Fruit fly (Drosophila melanogaster) whole organism, embryonic: Measurements from ENCODE around the gene mRpL55.

ENCODE experiments used
- Bgb ChIP-seq: fragments of 200-800 bp; sonication (Bioruptor generic); IDR thresholded peaks from 2 replicates; pipeline ENCODE4 v1.3.6; 2022; ENCODE audit warnings: missing biosample characterization, missing genetic modification characterization; ENCODE audit not compliant: partially characterized antibody
- CG10209 ChIP-seq: fragments of 200-800 bp; sonication (Bioruptor generic); optimal IDR thresholded peaks from 3 replicates; lab custom pipeline; 2017; ENCODE audit warnings: missing biosample characterization, mild to moderate bottlenecking, missing genetic modification characterization, missing genetic modification reagents
- CG10959 ChIP-seq: fragments of 200-800 bp; sonication (Bioruptor generic); IDR thresholded peaks from 2 replicates; pipeline ENCODE4 v1.3.6; 2022; ENCODE audit warnings: missing biosample characterization, missing genetic modification characterization
- CG1233 ChIP-seq: fragments of 200-800 bp; sonication (Bioruptor generic); optimal IDR thresholded peaks from 4 replicates; lab custom pipeline; 2018; ENCODE audit warnings: missing biosample characterization, mild to moderate bottlenecking, missing genetic modification characterization
- CG12769 ChIP-seq: fragments of 200-800 bp; sonication (Bioruptor generic); optimal IDR thresholded peaks from 2 replicates; lab custom pipeline; 2019; ENCODE audit warnings: missing biosample characterization, mild to moderate bottlenecking, missing genetic modification characterization, moderate library complexity
- CG13775 ChIP-seq: fragments of 200-800 bp; sonication (Bioruptor generic); optimal IDR thresholded peaks from 3 replicates; lab custom pipeline; 2017; ENCODE audit warnings: missing biosample characterization, mild to moderate bottlenecking, missing genetic modification characterization
- CG14441 ChIP-seq: fragments of 200-800 bp; sonication (Bioruptor generic); IDR thresholded peaks from 2 replicates; pipeline ENCODE4 v1.3.6; 2022; ENCODE audit warnings: missing biosample characterization, missing genetic modification characterization
- CG14965 ChIP-seq: fragments of 200-800 bp; sonication (Bioruptor generic); optimal IDR thresholded peaks from 2 replicates; lab custom pipeline; 2016; ENCODE audit warnings: missing biosample characterization, missing genetic modification characterization, borderline replicate concordance
- CG15696 ChIP-seq: fragments of 200-800 bp; sonication (Bioruptor generic); optimal IDR thresholded peaks from 2 replicates; lab custom pipeline; 2019; ENCODE audit warnings: missing biosample characterization, mild to moderate bottlenecking, missing genetic modification characterization, moderate library complexity
- CG17361 ChIP-seq: fragments of 200-800 bp; sonication (Bioruptor generic); IDR thresholded peaks from 3 replicates; pipeline ENCODE4 v1.3.6; 2022; ENCODE audit warnings: missing biosample characterization, missing genetic modification characterization
- CG17829 ChIP-seq: fragments of 200-800 bp; optimal IDR thresholded peaks from 2 replicates; lab custom pipeline; 2019; ENCODE audit warnings: missing biosample characterization, mild to moderate bottlenecking, missing genetic modification characterization, moderate library complexity
- CG2199 ChIP-seq: fragments of 200-800 bp; sonication (Bioruptor generic); IDR thresholded peaks from 3 replicates; pipeline ENCODE4 v1.3.6; 2022; ENCODE audit warnings: missing biosample characterization, missing genetic modification characterization
- CG2678 ChIP-seq: fragments of 200-800 bp; sonication (Bioruptor generic); optimal IDR thresholded peaks from 3 replicates; lab custom pipeline; 2019; ENCODE audit warnings: missing biosample characterization, mild to moderate bottlenecking, missing genetic modification characterization, moderate library complexity
- CG32767 ChIP-seq: fragments of 200-800 bp; sonication (Bioruptor generic); IDR thresholded peaks from 2 replicates; pipeline ENCODE4 v1.3.6; 2022; ENCODE audit warnings: missing biosample characterization, missing genetic modification characterization
- CG3281 ChIP-seq: fragments of 200-800 bp; sonication (Bioruptor generic); optimal IDR thresholded peaks from 3 replicates; lab custom pipeline; 2017; ENCODE audit warnings: missing biosample characterization, mild to moderate bottlenecking, missing genetic modification characterization
- CG5180 ChIP-seq: fragments of 200-800 bp; sonication (Bioruptor generic); optimal IDR thresholded peaks from 3 replicates; lab custom pipeline; 2017; ENCODE audit warnings: missing biosample characterization, missing genetic modification characterization, mild to moderate bottlenecking, moderate library complexity, missing genetic modification reagents
- CG7271 ChIP-seq: fragments of 200-800 bp; sonication (Bioruptor generic); optimal IDR thresholded peaks from 2 replicates; lab custom pipeline; 2018; ENCODE audit warnings: missing biosample characterization, mild to moderate bottlenecking, missing genetic modification characterization, moderate library complexity
- CG8290 ChIP-seq, 3 experiments: fragments of 200-800 bp; sonication (Bioruptor generic); optimal IDR thresholded peaks; 2 replicates each; lab custom pipeline; 2016 to 2019; ENCODE audit warnings: missing biosample characterization in 3 of 3, missing genetic modification characterization in 3 of 3, mild to moderate bottlenecking in 2 of 3, moderate library complexity in 1 of 3
- CG9727 ChIP-seq: fragments of 200-800 bp; sonication (Bioruptor generic); optimal IDR thresholded peaks from 3 replicates; lab custom pipeline; 2017; ENCODE audit warnings: missing biosample characterization, mild to moderate bottlenecking, missing genetic modification characterization
- D19A ChIP-seq: fragments of 200-800 bp; optimal IDR thresholded peaks from 3 replicates; lab custom pipeline; 2019; ENCODE audit warnings: missing biosample characterization, mild to moderate bottlenecking, missing genetic modification characterization, moderate library complexity
- D19B ChIP-seq: fragments of 200-800 bp; sonication (Bioruptor generic); optimal IDR thresholded peaks from 2 replicates; lab custom pipeline; 2017; ENCODE audit warnings: missing biosample characterization, mild to moderate bottlenecking, missing genetic modification characterization
- Dbx ChIP-seq: fragments of 200-800 bp; sonication (Bioruptor generic); IDR thresholded peaks from 3 replicates; pipeline ENCODE4 v1.3.6; 2022; ENCODE audit warnings: missing biosample characterization, missing genetic modification characterization
- Dp ChIP-seq: fragments of 200-800 bp; sonication (Bioruptor generic); optimal IDR thresholded peaks from 2 replicates; lab custom pipeline; 2018; ENCODE audit warnings: missing biosample characterization, mild to moderate bottlenecking, missing genetic modification characterization, moderate library complexity
- Eip74EF ChIP-seq, 2 experiments: fragments of 200-800 bp in 1 of 2; fragments of >200 bp in 1 of 2; sonication (Bioruptor generic) in 1 of 2; optimal IDR thresholded peaks; 2 replicates each; lab custom pipeline; 2017 to 2019; ENCODE audit warnings: missing biosample characterization in 2 of 2, missing genetic modification characterization in 2 of 2, mild to moderate bottlenecking in 1 of 2, moderate library complexity in 1 of 2
- MESR4 ChIP-seq: fragments of 200-800 bp; sonication (Bioruptor generic); optimal IDR thresholded peaks from 2 replicates; lab custom pipeline; 2018; ENCODE audit warnings: missing biosample characterization, mild to moderate bottlenecking, missing genetic modification characterization, moderate library complexity
- NC2α ChIP-seq: fragments of 200-800 bp; sonication (Bioruptor generic); optimal IDR thresholded peaks from 2 replicates; lab custom pipeline; 2016; ENCODE audit warnings: missing biosample characterization, missing genetic modification characterization
- NK7.1 ChIP-seq: fragments of 200-800 bp; sonication (Bioruptor generic); optimal IDR thresholded peaks from 3 replicates; lab custom pipeline; 2016; ENCODE audit warnings: missing biosample characterization, missing genetic modification characterization
- NfI ChIP-seq: fragments of 200-800 bp; sonication (Bioruptor generic); optimal IDR thresholded peaks from 3 replicates; lab custom pipeline; 2018; ENCODE audit warnings: missing biosample characterization, mild to moderate bottlenecking, missing genetic modification characterization, moderate library complexity
- Oli ChIP-seq: fragments of 200-800 bp; sonication (Bioruptor generic); optimal IDR thresholded peaks from 2 replicates; lab custom pipeline; 2018; ENCODE audit warnings: missing biosample characterization, mild to moderate bottlenecking, missing genetic modification characterization, moderate library complexity
- YL-1 ChIP-seq: fragments of 200-800 bp; sonication (Bioruptor generic); optimal IDR thresholded peaks from 3 replicates; lab custom pipeline; 2017; ENCODE audit warnings: missing biosample characterization, mild to moderate bottlenecking, missing genetic modification characterization
- da ChIP-seq: fragments of 200-800 bp; sonication (Bioruptor generic); optimal IDR thresholded peaks from 2 replicates; lab custom pipeline; 2016; ENCODE audit warnings: missing biosample characterization, missing genetic modification characterization
- ems ChIP-seq: fragments of 200-800 bp; sonication (Bioruptor generic); optimal IDR thresholded peaks from 3 replicates; lab custom pipeline; 2016; ENCODE audit warnings: missing biosample characterization, missing genetic modification characterization
- ftz-f1 ChIP-seq: fragments of 200-800 bp; sonication (Bioruptor generic); optimal IDR thresholded peaks from 2 replicates; lab custom pipeline; 2016; ENCODE audit warnings: missing biosample characterization, missing genetic modification characterization
- gcm ChIP-seq: fragments of 200-800 bp; sonication (Bioruptor generic); optimal IDR thresholded peaks from 2 replicates; lab custom pipeline; 2019; ENCODE audit warnings: missing biosample characterization, mild to moderate bottlenecking, missing genetic modification characterization, moderate library complexity
- gem ChIP-seq: fragments of 200-800 bp; sonication (Bioruptor generic); optimal IDR thresholded peaks from 2 replicates; lab custom pipeline; 2019; ENCODE audit warnings: missing biosample characterization, mild to moderate bottlenecking, missing genetic modification characterization, moderate library complexity
- h ChIP-seq: fragments of >200 bp; optimal IDR thresholded peaks from 2 replicates; lab custom pipeline; 2017
- inv ChIP-seq: fragments of 200-800 bp; sonication (Bioruptor generic); IDR thresholded peaks from 2 replicates; pipeline ENCODE4 v1.3.6; 2022; ENCODE audit warnings: missing biosample characterization, missing genetic modification characterization; ENCODE audit not compliant: partially characterized antibody
- jigr1 ChIP-seq: fragments of 200-800 bp; sonication (Bioruptor generic); IDR thresholded peaks from 3 replicates; pipeline ENCODE4 v1.3.6; 2022; ENCODE audit warnings: missing biosample characterization, missing genetic modification characterization
- mld ChIP-seq: fragments of 200-800 bp; sonication (Bioruptor generic); IDR thresholded peaks from 3 replicates; pipeline ENCODE4 v1.3.6; 2022; ENCODE audit warnings: missing biosample characterization, missing genetic modification characterization; ENCODE audit not compliant: partially characterized antibody
- nmo ChIP-seq: fragments of 200-800 bp; sonication (Bioruptor generic); optimal IDR thresholded peaks from 2 replicates; lab custom pipeline; 2018; ENCODE audit warnings: missing biosample characterization, mild to moderate bottlenecking, missing genetic modification characterization, moderate library complexity
- scrt ChIP-seq: fragments of 200-800 bp; sonication (Bioruptor generic); optimal IDR thresholded peaks from 2 replicates; lab custom pipeline; 2018; ENCODE audit warnings: missing biosample characterization, mild to moderate bottlenecking, missing genetic modification characterization, moderate library complexity
- sens ChIP-seq: fragments of 200-800 bp; sonication (Bioruptor generic); peaks from one replicate; lab custom pipeline; 2016; ENCODE audit warnings: missing biosample characterization, missing genetic modification characterization
- seq ChIP-seq: fragments of 200-800 bp; sonication (Bioruptor generic); IDR thresholded peaks from 2 replicates; pipeline ENCODE4 v1.3.6; 2022; ENCODE audit warnings: missing biosample characterization, missing genetic modification characterization
- sr ChIP-seq: fragments of 200-800 bp; sonication (Bioruptor generic); IDR thresholded peaks from 3 replicates; pipeline ENCODE4 v1.3.6; 2022; ENCODE audit warnings: missing biosample characterization, missing genetic modification characterization
- ttk ChIP-seq: fragments of 200-800 bp; sonication (Bioruptor generic); IDR thresholded peaks from 2 replicates; pipeline ENCODE4 v2.1.2; 2022; ENCODE audit warnings: missing biosample characterization, missing genetic modification characterization
- vnd ChIP-seq: fragments of 200-800 bp; sonication (Bioruptor generic); IDR thresholded peaks from 3 replicates; pipeline ENCODE4 v1.3.6; 2022; ENCODE audit warnings: missing biosample characterization, missing genetic modification characterization; ENCODE audit not compliant: partially characterized antibody
- zf30C ChIP-seq: fragments of 200-800 bp; sonication (Bioruptor generic); optimal IDR thresholded peaks from 3 replicates; lab custom pipeline; 2018; ENCODE audit warnings: missing biosample characterization, mild to moderate bottlenecking, missing genetic modification characterization

mRpL55 gene

dm6 chr3R:19096299-19097048, 1.8 kb upstream of the mRpL55 start, which contains the start of gene CG6040 (continued):
- TF ChIP-seq YL-1 (GFP tag; lab: Kevin White, UChicago) (no peak), zf30C (GFP tag; lab: Kevin White, UChicago) (no peak), CG15696 (tag; lab: Kevin White, UChicago) (peak; percentile 37), sr (no peak), gem (peak; percentile 40), CG13775 (peak; percentile 72), CG2199 (GFP tag; lab: Robert Waterston, UW) (0 out of 3 replicates have a peak, but pooled peaks have one; percentile 63), ems (GFP tag; lab: Kevin White, UChicago) (no peak), h (lab: Kevin White, UChicago) (no peak), CG3281 (GFP tag; lab: Kevin White, UChicago) (no peak), NfI (GFP tag; lab: Kevin White, UChicago) (peak; percentile 49), CG1233 (peak; percentile 36), CG10209 (GFP tag; lab: Kevin White, UChicago) (peak; percentile 41), Eip74EF (GFP tag; optimal IDR thresholded peaks at IDR 0.05; lab: Kevin White, UChicago) (peak in 1 of 2 experiments; percentile 13), CG14441 (GFP tag; lab: Robert Waterston, UW) (peak; percentile 30; the same call in 1 of the 2 replicates)

dm6 chr3R:19094039-19094438, 666 bp downstream of the mRpL55 start, which contains the start of gene cdi:
TSS of gene cdi (minus strand) at chr3R:19094270.
- TF ChIP-seq D19A: peak; percentile 1
- no peak for TF ChIP-seq jigr1 (GFP tag; lab: Robert Waterston, UW)
- no peak for TF ChIP-seq seq (GFP tag; lab: Robert Waterston, UW)
- peak; percentile 82 for TF ChIP-seq Bgb (GFP tag; lab: Robert Waterston, UW)
- TF ChIP-seq CG5180 (GFP tag; lab: Kevin White, UChicago): no peak
- TF ChIP-seq mld (GFP tag; lab: Robert Waterston, UW): peak; percentile 63; the same call in 2 of the 3 replicates
- TF ChIP-seq scrt (GFP tag; lab: Kevin White, UChicago): peak; percentile 3
- TF ChIP-seq ftz-f1 (GFP tag; lab: Kevin White, UChicago): peak; percentile 11
- no peak for TF ChIP-seq da (GFP tag; lab: Kevin White, UChicago)
- TF ChIP-seq NK7.1 (GFP tag; lab: Kevin White, UChicago): no peak
- no peak for TF ChIP-seq Oli (tag; lab: Kevin White, UChicago)
- TF ChIP-seq NC2α (GFP tag; lab: Kevin White, UChicago): peak; percentile 24
- no peak for TF ChIP-seq sens (GFP tag; lab: Kevin White, UChicago)
- no peak for TF ChIP-seq D19B (GFP tag; lab: Kevin White, UChicago)
- peak; percentile 59 for TF ChIP-seq vnd (GFP tag; lab: Robert Waterston, UW)
- peak; percentile 54 for TF ChIP-seq CG12769 (tag; lab: Kevin White, UChicago)
- TF ChIP-seq CG7271 (tag; lab: Kevin White, UChicago): no peak
- TF ChIP-seq gcm (GFP tag; lab: Kevin White, UChicago): no peak
- no peak for TF ChIP-seq ttk (GFP tag; lab: Robert Waterston, UW)
- TF ChIP-seq CG14965 (GFP tag; lab: Kevin White, UChicago): no peak
- TF ChIP-seq CG32767 (GFP tag; lab: Robert Waterston, UW): peak; percentile 37; the same call in 1 of the 2 replicates
- peak; percentile 28 for TF ChIP-seq CG17829 (tag; lab: Kevin White, UChicago)
- TF ChIP-seq CG2678 (tag; lab: Kevin White, UChicago): no peak
- peak; percentile 62; the same call in 2 of the 3 replicates for TF ChIP-seq Dbx
- peak; percentile 15 for TF ChIP-seq nmo (GFP tag; lab: Kevin White, UChicago)
- TF ChIP-seq CG10959 (GFP tag; lab: Robert Waterston, UW): no peak
- 0 out of 3 replicates have a peak, but pooled peaks have one; percentile 18 for TF ChIP-seq sr
- peak; percentile 60 for TF ChIP-seq inv
- no peak for TF ChIP-seq CG9727
- peak; percentile 3 for TF ChIP-seq Dp (GFP tag; lab: Kevin White, UChicago)
- no peak for TF ChIP-seq CG8290 (GFP tag; optimal IDR thresholded peaks at IDR 0.05; lab: Kevin White, UChicago)
- TF ChIP-seq CG8290 (tag; optimal IDR thresholded peaks at IDR 0.05; lab: Kevin White, UChicago): peak in 1 of 2 experiments; percentile 71
- no peak for TF ChIP-seq CG17361 (GFP tag; lab: Robert Waterston, UW)
- peak; percentile 51 for TF ChIP-seq MESR4 (GFP tag; lab: Kevin White, UChicago)
